Fruit fly (Drosophila melanogaster) whole organism, prepupa: ENCODE measurements around the gene CG9312.

Experiments
- Blimp-1 ChIP-seq: fragments of 200-800 bp; sonication (Bioruptor generic); optimal IDR thresholded peaks from 3 replicates; lab custom pipeline; 2017; ENCODE audit warnings: missing biosample characterization, missing genetic modification characterization, mild to moderate bottlenecking, moderate library complexity, missing genetic modification reagents
- CG10631 ChIP-seq: fragments of 200-800 bp; sonication (Bioruptor generic); optimal IDR thresholded peaks from 2 replicates; lab custom pipeline; 2016; ENCODE audit warnings: missing biosample characterization, missing genetic modification characterization
- CG10669 ChIP-seq: fragments of 200-800 bp; sonication (Bioruptor generic); optimal IDR thresholded peaks from 3 replicates; lab custom pipeline; 2018; ENCODE audit warnings: missing biosample characterization, mild to moderate bottlenecking, missing genetic modification characterization, moderate library complexity
- CG11902 ChIP-seq: fragments of 200-800 bp; sonication (Bioruptor generic); optimal IDR thresholded peaks from 3 replicates; lab custom pipeline; 2016; ENCODE audit warnings: missing biosample characterization, missing genetic modification characterization
- CG15336 ChIP-seq: fragments of 200-800 bp; sonication (Bioruptor generic); IDR thresholded peaks from 2 replicates; pipeline ENCODE4 v1.3.6; 2022; ENCODE audit warnings: missing biosample characterization, missing genetic modification characterization
- CG16779 ChIP-seq: fragments of 200-800 bp; sonication (Bioruptor generic); optimal IDR thresholded peaks from 3 replicates; lab custom pipeline; 2017; ENCODE audit warnings: missing biosample characterization, mild to moderate bottlenecking, missing genetic modification characterization
- CG32006 ChIP-seq: fragments of 200-800 bp; sonication (Bioruptor generic); optimal IDR thresholded peaks from 3 replicates; lab custom pipeline; 2017; ENCODE audit warnings: missing biosample characterization, mild to moderate bottlenecking, missing genetic modification characterization
- CG34406 ChIP-seq: fragments of 200-800 bp; sonication (Bioruptor generic); optimal IDR thresholded peaks from 3 replicates; lab custom pipeline; 2016; ENCODE audit warnings: missing biosample characterization, missing genetic modification characterization
- CG6163 ChIP-seq: fragments of 200-800 bp; sonication (Bioruptor generic); IDR thresholded peaks from 3 replicates; pipeline ENCODE4 v1.3.6; 2022; ENCODE audit warnings: missing biosample characterization, missing genetic modification characterization
- CG6276 ChIP-seq: fragments of 200-800 bp; sonication (Bioruptor generic); optimal IDR thresholded peaks from 2 replicates; lab custom pipeline; 2017; ENCODE audit warnings: missing biosample characterization, mild to moderate bottlenecking, missing genetic modification characterization
- CG6792 ChIP-seq: fragments of 200-800 bp; sonication (Bioruptor generic); optimal IDR thresholded peaks from 3 replicates; lab custom pipeline; 2016; ENCODE audit warnings: missing biosample characterization, missing genetic modification characterization
- CG8319 ChIP-seq: fragments of 200-800 bp; sonication (Bioruptor generic); optimal IDR thresholded peaks from 3 replicates; lab custom pipeline; 2016; ENCODE audit warnings: missing biosample characterization, missing genetic modification characterization
- CG8632 ChIP-seq: fragments of 200-800 bp; sonication (Bioruptor generic); optimal IDR thresholded peaks from 3 replicates; lab custom pipeline; 2016; ENCODE audit warnings: missing biosample characterization, missing genetic modification characterization
- CG9139 ChIP-seq: fragments of 200-800 bp; sonication (Bioruptor generic); optimal IDR thresholded peaks from 3 replicates; lab custom pipeline; 2017; ENCODE audit warnings: missing biosample characterization, mild to moderate bottlenecking, missing genetic modification characterization
- Eip75B ChIP-seq: fragments of 200-800 bp; sonication (Bioruptor generic); optimal IDR thresholded peaks from 3 replicates; lab custom pipeline; 2016; ENCODE audit warnings: missing biosample characterization, missing genetic modification characterization
- Eip78C ChIP-seq: fragments of 200-800 bp; sonication (Bioruptor generic); peaks from one replicate; lab custom pipeline; 2016; ENCODE audit warnings: missing biosample characterization, missing genetic modification characterization
- Eip93F ChIP-seq: fragments of 200-800 bp; sonication (Bioruptor generic); optimal IDR thresholded peaks from 2 replicates; lab custom pipeline; 2016; ENCODE audit warnings: missing biosample characterization, mild to moderate bottlenecking, missing genetic modification characterization
- Ets21C ChIP-seq: fragments of 200-800 bp; sonication (Bioruptor generic); optimal IDR thresholded peaks from 3 replicates; lab custom pipeline; 2016; ENCODE audit warnings: missing biosample characterization, missing genetic modification characterization
- Ets96B ChIP-seq: fragments of 200-800 bp; optimal IDR thresholded peaks from 2 replicates; lab custom pipeline; 2019; ENCODE audit warnings: missing biosample characterization, mild to moderate bottlenecking, missing genetic modification characterization, moderate library complexity
- Gug ChIP-seq: fragments of 200-800 bp; sonication (Bioruptor generic); IDR thresholded peaks from 2 replicates; pipeline ENCODE4 v1.3.6; 2022; ENCODE audit warnings: missing biosample characterization, missing genetic modification characterization
- Hr38 ChIP-seq: sonication (Bioruptor generic); optimal IDR thresholded peaks from 2 replicates; lab custom pipeline; 2016; ENCODE audit warnings: missing biosample characterization, missing genetic modification characterization
- Hr4 ChIP-seq: fragments of 200-800 bp; sonication (Bioruptor generic); optimal IDR thresholded peaks from 3 replicates; lab custom pipeline; 2016; ENCODE audit warnings: missing biosample characterization, missing genetic modification characterization
- Met ChIP-seq: fragments of 200-800 bp; sonication (Bioruptor generic); optimal IDR thresholded peaks from 3 replicates; lab custom pipeline; 2016; ENCODE audit warnings: missing biosample characterization, missing genetic modification characterization
- Sox14 ChIP-seq: fragments of 200-800 bp; sonication (Bioruptor generic); optimal IDR thresholded peaks from 3 replicates; lab custom pipeline; 2016; ENCODE audit warnings: missing biosample characterization, missing genetic modification characterization
- Sox15 ChIP-seq: fragments of 200-800 bp; sonication (Bioruptor generic); optimal IDR thresholded peaks from 3 replicates; lab custom pipeline; 2016; ENCODE audit warnings: missing biosample characterization, missing genetic modification characterization
- achi ChIP-seq: fragments of 200-800 bp; sonication (Bioruptor generic); optimal IDR thresholded peaks from 3 replicates; lab custom pipeline; 2016; ENCODE audit warnings: missing biosample characterization, missing genetic modification characterization
- dac ChIP-seq: fragments of 200-800 bp; sonication (Bioruptor generic); optimal IDR thresholded peaks from 2 replicates; lab custom pipeline; 2017; ENCODE audit warnings: missing biosample characterization, mild to moderate bottlenecking, missing genetic modification characterization
- dsx ChIP-seq: fragments of 200-800 bp; optimal IDR thresholded peaks from 3 replicates; lab custom pipeline; 2019; ENCODE audit warnings: missing biosample characterization, mild to moderate bottlenecking, missing genetic modification characterization, moderate library complexity; ENCODE audit not compliant: poor library complexity, severe bottlenecking
- fd59A ChIP-seq: fragments of 200-800 bp; sonication (Bioruptor generic); optimal IDR thresholded peaks from 2 replicates; lab custom pipeline; 2017; ENCODE audit warnings: missing biosample characterization, mild to moderate bottlenecking, missing genetic modification characterization, missing genetic modification reagents
- fd85E ChIP-seq: fragments of 200-800 bp; sonication (Bioruptor generic); optimal IDR thresholded peaks from 3 replicates; lab custom pipeline; 2016; ENCODE audit warnings: missing biosample characterization, missing genetic modification characterization
- lz ChIP-seq: fragments of 200-800 bp; sonication (Bioruptor generic); optimal IDR thresholded peaks from 3 replicates; lab custom pipeline; 2016; ENCODE audit warnings: missing biosample characterization, missing genetic modification characterization
- net ChIP-seq: fragments of 200-800 bp; sonication (Bioruptor generic); optimal IDR thresholded peaks from 3 replicates; lab custom pipeline; 2016; ENCODE audit warnings: missing biosample characterization, missing genetic modification characterization
- salr ChIP-seq, 2 experiments: fragments of 200-800 bp; sonication (Bioruptor generic); optimal IDR thresholded peaks; 3 replicates each; lab custom pipeline; 2016 to 2018; ENCODE audit warnings: missing biosample characterization in 2 of 2, missing genetic modification characterization in 2 of 2, mild to moderate bottlenecking in 1 of 2
- spab ChIP-seq: fragments of 200-800 bp; sonication (Bioruptor generic); optimal IDR thresholded peaks from 2 replicates; lab custom pipeline; 2017; ENCODE audit warnings: missing biosample characterization, mild to moderate bottlenecking, missing genetic modification characterization, missing genetic modification reagents
- ss ChIP-seq, 2 experiments: fragments of 200-800 bp; sonication (Bioruptor generic); optimal IDR thresholded peaks; 2 replicates in 1 of 2; 3 replicates in 1 of 2; lab custom pipeline; 2017 to 2018; ENCODE audit warnings: mild to moderate bottlenecking in 2 of 2, missing biosample characterization in 2 of 2, missing genetic modification characterization in 2 of 2, moderate library complexity in 1 of 2
- svp ChIP-seq: fragments of 200-800 bp; sonication (Bioruptor generic); peaks from one replicate; lab custom pipeline; 2016; ENCODE audit warnings: missing biosample characterization, missing genetic modification characterization
- topi ChIP-seq: fragments of 200-800 bp; sonication (Bioruptor generic); optimal IDR thresholded peaks from 3 replicates; lab custom pipeline; 2016; ENCODE audit warnings: missing biosample characterization, missing genetic modification characterization
- vri ChIP-seq: fragments of 200-800 bp; sonication (Bioruptor generic); optimal IDR thresholded peaks from 3 replicates; lab custom pipeline; 2016; ENCODE audit warnings: missing biosample characterization, mild to moderate bottlenecking, missing genetic modification characterization

Gene CG9312

DNA sequence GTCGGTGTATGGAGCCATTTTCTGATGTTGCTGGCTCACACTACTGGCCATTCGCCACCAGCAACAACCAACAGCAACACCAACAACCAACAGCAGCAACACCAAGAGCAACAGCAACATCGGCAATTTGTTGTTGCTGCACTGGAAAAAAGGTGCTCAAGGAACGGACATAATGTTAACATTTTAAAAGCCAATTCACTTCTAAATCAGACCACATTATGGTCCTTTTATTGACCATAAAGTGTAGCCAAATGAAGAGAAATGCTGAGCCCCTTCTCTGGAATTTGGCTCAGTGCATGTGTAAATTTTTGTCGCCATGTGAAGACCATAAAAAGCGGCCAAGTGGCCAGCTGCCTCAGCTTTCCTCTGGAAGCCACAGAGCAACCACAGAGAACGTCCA lies 48.7 kb upstream of the CG9312 start (continued):
- TF ChIP-seq Hr38 (peak; percentile 64), CG32006 (GFP tag; lab: Kevin White, UChicago) (peak; percentile 93), Gug (GFP tag; lab: Robert Waterston, UW) (peak; percentile 92), CG8319 (GFP tag; lab: Kevin White, UChicago) (peak; percentile 56), dsx (peak; percentile 70), Eip93F (GFP tag; lab: Kevin White, UChicago) (no peak), topi (peak; percentile 59), CG10669 (GFP tag; lab: Kevin White, UChicago) (peak; percentile 70), dac (GFP tag; lab: Kevin White, UChicago) (peak; percentile 88), Met (GFP tag; lab: Kevin White, UChicago) (peak; percentile 56), net (peak; percentile 82), fd85E (GFP tag; lab: Kevin White, UChicago) (peak; percentile 4)

DNA sequence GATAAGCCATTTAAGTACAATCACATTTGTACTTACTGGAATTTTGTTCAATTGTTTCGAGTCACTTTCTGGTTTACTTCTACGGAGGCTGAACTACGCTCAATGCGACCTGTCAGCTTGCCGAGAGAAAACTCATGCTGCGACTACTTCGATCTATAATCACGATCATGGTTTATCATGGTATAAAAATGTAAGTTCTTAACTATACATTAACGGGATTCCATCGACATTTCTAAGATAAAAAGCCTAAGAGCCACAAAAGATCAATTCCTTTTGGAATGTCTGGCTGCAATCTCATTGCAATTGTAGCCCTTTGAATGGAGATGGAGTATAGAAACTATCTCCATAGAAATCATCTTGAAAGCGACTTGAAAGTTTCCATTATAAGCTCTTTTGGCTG lies 47.5 kb upstream of the CG9312 start, which contains the start of gene Ubc87F:
TSS of gene Ubc87F (minus strand) at position 101 of the 400 bp plus-strand sequence.
- TF ChIP-seq CG10669 (GFP tag; lab: Kevin White, UChicago) (no peak), fd85E (GFP tag; lab: Kevin White, UChicago) (no peak), fd59A (GFP tag; lab: Kevin White, UChicago) (no peak), CG15336 (GFP tag; lab: Robert Waterston, UW) (no peak), dac (GFP tag; lab: Kevin White, UChicago) (no peak), salr (GFP tag; optimal IDR thresholded peaks at IDR 0.05; lab: Kevin White, UChicago) (no peak), net (no peak), Gug (GFP tag; lab: Robert Waterston, UW) (no peak), Sox15 (GFP tag; lab: Kevin White, UChicago) (no peak), Eip75B (GFP tag; lab: Kevin White, UChicago) (no peak), CG6276 (GFP tag; lab: Kevin White, UChicago) (no peak), Met (GFP tag; lab: Kevin White, UChicago) (no peak), CG6792 (GFP tag; lab: Kevin White, UChicago) (no peak), Sox14 (no peak), lz (GFP tag; lab: Kevin White, UChicago) (no peak), CG8632 (GFP tag; lab: Kevin White, UChicago) (no peak), CG6163 (GFP tag; lab: Robert Waterston, UW) (no peak), spab (GFP tag; lab: Kevin White, UChicago) (no peak)

DNA sequence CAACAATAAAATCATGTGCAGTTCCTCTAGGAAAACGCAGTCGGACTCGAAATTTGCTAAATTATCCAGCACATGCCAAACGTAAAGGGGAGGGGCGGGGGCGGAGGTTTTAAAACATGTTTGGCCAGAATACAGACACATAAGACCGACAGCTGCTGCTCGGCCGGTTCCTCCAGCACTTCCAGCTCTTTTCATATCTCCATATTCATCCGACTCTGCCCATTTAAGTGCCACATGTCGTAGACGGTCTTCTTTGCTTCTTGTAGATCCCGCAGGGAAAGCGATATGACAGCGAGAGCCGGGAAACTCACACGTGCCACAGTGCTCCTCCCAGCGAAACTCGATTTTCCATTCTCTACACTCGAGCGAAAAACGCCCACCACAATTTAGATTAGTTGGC lies 46.5 kb upstream of the CG9312 start:
- no peak for TF ChIP-seq CG34406 (GFP tag; lab: Kevin White, UChicago)
- TF ChIP-seq CG32006 (GFP tag; lab: Kevin White, UChicago): no peak
- peak in 1 of 2 experiments; percentile 12 for TF ChIP-seq ss (GFP tag; optimal IDR thresholded peaks at IDR 0.05; lab: Kevin White, UChicago)
- TF ChIP-seq Eip78C (GFP tag; lab: Kevin White, UChicago): peak; percentile 44
- TF ChIP-seq CG10669 (GFP tag; lab: Kevin White, UChicago): no peak
- no peak for TF ChIP-seq achi (GFP tag; lab: Kevin White, UChicago)
- TF ChIP-seq CG11902 (GFP tag; lab: Kevin White, UChicago): no peak
- no peak for TF ChIP-seq CG16779
- no peak for TF ChIP-seq Eip75B (GFP tag; lab: Kevin White, UChicago)
- TF ChIP-seq svp: no peak
- TF ChIP-seq, all 60 proteins: peak for 2

DNA sequence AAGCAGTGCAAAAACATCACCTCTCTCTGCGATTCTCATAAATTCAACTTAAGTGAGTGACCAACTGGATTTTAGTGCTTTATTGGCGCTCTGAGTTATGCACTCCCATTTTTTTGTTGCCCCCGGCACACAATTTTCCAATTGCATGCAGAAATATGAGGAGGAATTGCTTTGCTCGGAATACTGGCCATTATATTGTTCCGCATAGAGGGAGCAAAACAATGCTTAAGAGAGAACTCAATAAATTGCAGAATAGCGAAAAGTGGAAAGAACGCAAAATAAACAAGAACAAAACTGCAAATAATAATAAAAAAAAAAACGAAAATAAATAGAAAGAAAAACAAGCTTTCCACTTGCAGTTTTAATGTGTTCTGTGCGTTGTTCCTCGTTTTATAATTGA lies 44.8 kb upstream of the CG9312 start:
- TF ChIP-seq Ets96B (tag; lab: Kevin White, UChicago) (no peak), Blimp-1 (no peak), Sox15 (GFP tag; lab: Kevin White, UChicago) (no peak), Hr4 (no peak), CG16779 (no peak), CG10669 (GFP tag; lab: Kevin White, UChicago) (no peak), vri (no peak), Eip75B (GFP tag; lab: Kevin White, UChicago) (no peak), CG10631 (GFP tag; lab: Kevin White, UChicago) (no peak), Hr38 (no peak), Ets21C (GFP tag; lab: Kevin White, UChicago) (no peak), Sox14 (no peak), net (no peak), CG9139 (GFP tag; lab: Kevin White, UChicago) (no peak)
